Fruit fly (Drosophila melanogaster) whole organism, pupa: ENCODE results near the gene grn.

Source experiments
- CG12605 ChIP-seq: fragments of 200-800 bp; sonication (Bioruptor generic); IDR thresholded peaks from 2 replicates; pipeline ENCODE4 v1.3.6; 2022; ENCODE audit warnings: missing biosample characterization, missing genetic modification characterization
- CG17806 ChIP-seq: fragments of 200-800 bp; sonication (Bioruptor generic); optimal IDR thresholded peaks from 2 replicates; lab custom pipeline; 2018; ENCODE audit warnings: missing biosample characterization, mild to moderate bottlenecking, missing genetic modification characterization, moderate library complexity
- CG34367 ChIP-seq: fragments of 200-800 bp; sonication (Bioruptor generic); optimal IDR thresholded peaks from 2 replicates; lab custom pipeline; 2018; ENCODE audit warnings: missing biosample characterization, mild to moderate bottlenecking, missing genetic modification characterization
- CG4496 ChIP-seq: fragments of 200-800 bp; sonication (Bioruptor generic); IDR thresholded peaks from 3 replicates; pipeline ENCODE4 v1.3.6; 2022; ENCODE audit warnings: missing biosample characterization, missing genetic modification characterization
- CG8301 ChIP-seq: fragments of 200-800 bp; sonication (Bioruptor generic); optimal IDR thresholded peaks from 2 replicates; lab custom pipeline; 2018; ENCODE audit warnings: missing biosample characterization, mild to moderate bottlenecking, missing genetic modification characterization
- CG9948 ChIP-seq: fragments of 200-800 bp; sonication (Bioruptor generic); optimal IDR thresholded peaks from 2 replicates; lab custom pipeline; 2018; ENCODE audit warnings: missing biosample characterization, mild to moderate bottlenecking, missing genetic modification characterization, moderate library complexity
- EcR ChIP-seq: fragments of 200-800 bp; sonication (Bioruptor generic); optimal IDR thresholded peaks from 3 replicates; lab custom pipeline; 2019; ENCODE audit warnings: missing biosample characterization, missing genetic modification characterization, mild to moderate bottlenecking, moderate library complexity, missing genetic modification reagents
- Ets98B ChIP-seq: fragments of 200-800 bp; sonication (Bioruptor generic); IDR thresholded peaks from 2 replicates; pipeline ENCODE4 v1.3.6; 2022; ENCODE audit warnings: missing biosample characterization, missing genetic modification characterization
- Snoo ChIP-seq: fragments of 200-800 bp; sonication (Bioruptor generic); optimal IDR thresholded peaks from 3 replicates; lab custom pipeline; 2017; ENCODE audit warnings: missing biosample characterization, mild to moderate bottlenecking, missing genetic modification characterization, inconsistent platforms
- fd96Ca ChIP-seq: fragments of 200-800 bp; sonication (Bioruptor generic); IDR thresholded peaks from 3 replicates; pipeline ENCODE4 v1.3.6; 2022; ENCODE audit warnings: missing biosample characterization, missing genetic modification characterization
- gl ChIP-seq: fragments of 200-800 bp; sonication (Bioruptor generic); optimal IDR thresholded peaks from 2 replicates; lab custom pipeline; 2018; ENCODE audit warnings: missing biosample characterization, mild to moderate bottlenecking, missing genetic modification characterization

DNA sequence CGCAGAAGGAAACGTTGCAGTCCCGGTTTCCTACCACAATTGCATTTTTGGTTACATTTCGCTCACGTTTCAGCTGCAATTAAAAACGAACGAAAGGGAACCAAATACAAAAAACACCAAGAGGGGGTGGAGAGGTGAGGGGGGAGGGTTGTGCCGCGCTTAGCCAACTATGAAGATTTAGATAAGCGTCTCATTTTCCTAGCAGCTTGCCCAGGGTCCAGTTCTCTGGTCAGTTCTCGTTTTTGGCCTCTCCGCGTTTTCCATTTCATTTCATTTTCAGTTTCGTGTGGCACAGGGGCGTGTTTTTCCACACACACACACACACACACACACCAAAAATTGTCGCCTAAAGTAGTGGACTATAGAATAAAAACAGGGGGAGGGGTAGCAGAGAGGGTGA, 43.1 kb downstream of the grn start:
- no peak for TF ChIP-seq CG12605 (GFP tag; lab: Robert Waterston, UW)
- no peak for TF ChIP-seq CG34367 (tag; lab: Kevin White, UChicago)
- no peak for TF ChIP-seq CG17806
- TF ChIP-seq Ets98B (GFP tag; lab: Robert Waterston, UW) = no peak
- no peak for TF ChIP-seq CG4496
- no peak for TF ChIP-seq CG8301 (tag; lab: Kevin White, UChicago)
- TF ChIP-seq EcR (GFP tag; lab: Kevin White, UChicago) = no peak
- TF ChIP-seq gl (tag; lab: Kevin White, UChicago) = no peak
- no peak for TF ChIP-seq fd96Ca (GFP tag; lab: Robert Waterston, UW)
- no peak for TF ChIP-seq CG9948
- no peak for TF ChIP-seq Snoo (tag; lab: Kevin White, UChicago)
